Worm (Caenorhabditis elegans): ENCODE measurements around the gene dpy-26.

The dpy-26 gene

ce11 chrIV:12432340-12432739, 18.8 kb downstream of the dpy-26 start, which contains the start of gene clec-184:
Gene clec-184, plus strand, starts transcription at chrIV:12432640.
- TF ChIP-seq flt-1 (GFP tag; IDR thresholded peaks at IDR 0.05): no peak
- TF ChIP-seq ref-1 (GFP tag; conservative IDR thresholded peaks at IDR 0.05): no peak
- no peak for TF ChIP-seq tab-1 (GFP tag; IDR thresholded peaks at IDR 0.05)
- no peak for TF ChIP-seq T22C8.4 (GFP tag; IDR thresholded peaks at IDR 0.05)
- TF ChIP-seq cog-1 (tag; optimal IDR thresholded peaks at IDR 0.05): no peak

ce11 chrIV:12431755-12432154, 19.4 kb downstream of the dpy-26 start:
- TF ChIP-seq med-1 (GFP tag; optimal IDR thresholded peaks at IDR 0.05; ENCODE audit: insufficient read depth): no peak
- no peak for TF ChIP-seq flt-1 (GFP tag; IDR thresholded peaks at IDR 0.05)
- TF ChIP-seq klf-2 (GFP tag; conservative IDR thresholded peaks at IDR 0.05): no peak

- TF ChIP-seq T22C8.4 (GFP tag; IDR thresholded peaks at IDR 0.05) (no peak), tab-1 (GFP tag; IDR thresholded peaks at IDR 0.05) (no peak), ztf-23 (GFP tag; IDR thresholded peaks at IDR 0.05) (no peak), ref-1 (GFP tag; conservative IDR thresholded peaks at IDR 0.05) (no peak), klf-2 (GFP tag; conservative IDR thresholded peaks at IDR 0.05) (no peak), flt-1 (GFP tag; IDR thresholded peaks at IDR 0.05) (no peak), cog-1 (tag; optimal IDR thresholded peaks at IDR 0.05) (no peak), med-1 (GFP tag; optimal IDR thresholded peaks at IDR 0.05; ENCODE audit: insufficient read depth) (no peak), ztf-29 (GFP tag; IDR thresholded peaks at IDR 0.05) (no peak)
These were observed 21.6 kb downstream of the dpy-26 start for ce11 chrIV:12429504-12429903.

- TF ChIP-seq ztf-29 (GFP tag; IDR thresholded peaks at IDR 0.05): no peak
- TF ChIP-seq med-1 (GFP tag; optimal IDR thresholded peaks at IDR 0.05; ENCODE audit: insufficient read depth): no peak
- no peak for TF ChIP-seq ztf-23 (GFP tag; IDR thresholded peaks at IDR 0.05)
- no peak for TF ChIP-seq tab-1 (GFP tag; IDR thresholded peaks at IDR 0.05)
- TF ChIP-seq ref-1 (GFP tag; conservative IDR thresholded peaks at IDR 0.05): no peak
- TF ChIP-seq flt-1 (GFP tag; IDR thresholded peaks at IDR 0.05): no peak
These were observed 22.7 kb downstream of the dpy-26 start, which contains the start of gene col-130 for ce11 chrIV:12428467-12428866. Gene col-130, minus strand, starts transcription at chrIV:12428516.

DNA sequence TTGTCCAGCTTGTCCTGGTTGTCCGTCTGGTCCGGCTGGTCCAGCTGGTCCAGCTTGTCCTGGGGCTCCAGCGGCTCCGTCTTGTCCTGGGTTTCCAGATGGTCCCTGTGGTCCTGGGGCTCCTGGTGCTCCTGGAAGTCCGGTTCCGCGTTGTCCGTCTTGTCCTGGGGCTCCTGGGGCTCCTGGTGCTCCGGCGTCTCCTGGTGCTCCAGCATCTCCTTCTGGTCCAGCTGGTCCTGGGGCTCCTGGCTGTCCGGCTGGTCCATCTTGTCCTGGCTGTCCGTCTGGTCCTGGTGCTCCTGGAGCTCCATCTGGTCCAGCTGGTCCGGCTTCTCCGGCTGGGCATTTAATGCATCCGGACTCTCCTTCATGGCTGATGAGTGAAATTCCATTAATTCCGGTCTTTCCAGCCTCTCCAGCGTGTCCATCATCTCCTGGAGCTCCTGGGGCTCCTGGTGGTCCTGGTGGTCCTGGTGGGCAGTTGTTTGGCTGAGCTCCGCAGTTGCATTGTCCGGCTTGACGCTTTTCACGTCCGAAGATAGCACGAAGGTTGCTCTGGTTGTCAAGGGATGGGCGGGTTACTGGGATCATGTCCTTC, 23.3 kb downstream of the dpy-26 start:
- TF ChIP-seq ztf-29 (GFP tag; IDR thresholded peaks at IDR 0.05) (no peak), ref-1 (GFP tag; conservative IDR thresholded peaks at IDR 0.05) (no peak), flt-1 (GFP tag; IDR thresholded peaks at IDR 0.05) (no peak), klf-2 (GFP tag; conservative IDR thresholded peaks at IDR 0.05) (0 out of 2 replicates have a peak, but pooled peaks have one; percentile 10), cog-1 (tag; optimal IDR thresholded peaks at IDR 0.05) (no peak), T22C8.4 (GFP tag; IDR thresholded peaks at IDR 0.05) (no peak), tab-1 (GFP tag; IDR thresholded peaks at IDR 0.05) (0 out of 2 replicates have a peak, but pooled peaks have one; percentile 31)

DNA sequence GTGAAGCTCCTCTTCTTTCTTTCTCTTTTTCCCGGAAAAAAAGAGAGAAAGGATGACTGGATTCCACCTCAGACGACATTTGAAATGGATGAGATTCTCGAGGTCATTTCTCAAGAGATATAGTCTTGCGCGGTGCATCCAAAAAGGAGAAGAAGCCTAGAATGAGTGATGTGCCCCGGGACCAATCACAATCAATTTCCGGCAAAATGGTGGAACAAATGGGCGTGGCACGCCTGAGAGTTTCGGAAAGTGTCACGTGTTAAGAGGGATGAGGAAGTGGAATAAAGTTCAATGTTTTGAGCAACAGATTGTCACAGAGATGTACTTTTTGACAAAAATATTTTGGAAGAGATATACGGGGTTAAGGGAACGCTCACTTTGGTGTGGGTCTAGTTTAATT, 25.5 kb downstream of the dpy-26 start:
- TF ChIP-seq klf-2 (GFP tag; conservative IDR thresholded peaks at IDR 0.05): no peak
- TF ChIP-seq med-1 (GFP tag; optimal IDR thresholded peaks at IDR 0.05; ENCODE audit: insufficient read depth): no peak
- TF ChIP-seq ztf-29 (GFP tag; IDR thresholded peaks at IDR 0.05): no peak
- TF ChIP-seq tab-1 (GFP tag; IDR thresholded peaks at IDR 0.05): no peak
- TF ChIP-seq flt-1 (GFP tag; IDR thresholded peaks at IDR 0.05): no peak
- TF ChIP-seq ztf-23 (GFP tag; IDR thresholded peaks at IDR 0.05): no peak
- no peak for TF ChIP-seq T22C8.4 (GFP tag; IDR thresholded peaks at IDR 0.05)
- no peak for TF ChIP-seq cog-1 (tag; optimal IDR thresholded peaks at IDR 0.05)
- no peak for TF ChIP-seq ref-1 (GFP tag; conservative IDR thresholded peaks at IDR 0.05)

DNA sequence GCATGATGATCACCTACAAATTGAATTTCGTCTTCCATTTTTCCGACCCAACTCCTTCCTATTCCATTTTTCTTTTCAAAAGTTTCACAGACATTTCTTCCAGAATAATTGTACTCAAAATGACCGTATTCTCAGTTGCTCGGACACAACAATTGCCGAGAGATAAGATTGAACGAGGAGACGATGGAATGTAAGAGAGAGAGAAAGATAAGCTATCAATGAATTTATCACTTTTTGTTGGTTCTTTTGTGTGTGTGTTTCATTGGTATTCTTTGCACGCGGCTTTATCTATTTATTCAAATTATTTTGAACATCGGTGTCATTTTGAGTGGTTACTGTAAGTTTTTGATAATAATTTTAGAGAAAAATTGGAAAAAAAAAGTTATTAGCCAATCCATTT, 30.7 kb downstream of the dpy-26 start, which contains the start of gene ugt-65:
TSS of gene ugt-65 (plus strand) at position 229 of the 400 bp plus-strand sequence.
- TF ChIP-seq cog-1 (tag; optimal IDR thresholded peaks at IDR 0.05) (no peak), T22C8.4 (GFP tag; IDR thresholded peaks at IDR 0.05) (no peak), flt-1 (GFP tag; IDR thresholded peaks at IDR 0.05) (no peak), med-1 (GFP tag; optimal IDR thresholded peaks at IDR 0.05; ENCODE audit: insufficient read depth) (no peak), tab-1 (GFP tag; IDR thresholded peaks at IDR 0.05) (no peak), ref-1 (GFP tag; conservative IDR thresholded peaks at IDR 0.05) (no peak), ztf-29 (GFP tag; IDR thresholded peaks at IDR 0.05) (no peak), ztf-23 (GFP tag; IDR thresholded peaks at IDR 0.05) (no peak), klf-2 (GFP tag; conservative IDR thresholded peaks at IDR 0.05) (no peak)

DNA sequence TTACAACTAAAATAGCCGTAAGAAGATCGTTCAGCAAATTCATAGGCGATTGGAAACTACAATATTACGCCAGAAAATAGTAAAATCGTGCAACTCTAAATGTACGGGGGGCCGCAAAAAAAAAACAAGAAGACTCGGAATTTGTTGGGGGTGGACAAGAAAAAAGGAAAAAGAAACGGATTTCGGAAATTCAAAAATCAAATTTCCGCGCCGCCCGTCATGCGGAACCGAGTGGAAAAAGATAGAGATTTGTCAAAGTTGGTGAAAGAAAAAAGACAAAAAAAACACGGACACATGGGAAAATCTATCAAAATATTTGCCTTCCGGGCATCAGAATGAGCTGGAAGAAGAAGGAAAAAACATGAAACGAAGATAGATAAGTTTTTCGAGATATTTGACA, 31.8 kb downstream of the dpy-26 start:
- no peak for TF ChIP-seq tab-1 (GFP tag; IDR thresholded peaks at IDR 0.05)
- no peak for TF ChIP-seq cog-1 (tag; optimal IDR thresholded peaks at IDR 0.05)

DNA sequence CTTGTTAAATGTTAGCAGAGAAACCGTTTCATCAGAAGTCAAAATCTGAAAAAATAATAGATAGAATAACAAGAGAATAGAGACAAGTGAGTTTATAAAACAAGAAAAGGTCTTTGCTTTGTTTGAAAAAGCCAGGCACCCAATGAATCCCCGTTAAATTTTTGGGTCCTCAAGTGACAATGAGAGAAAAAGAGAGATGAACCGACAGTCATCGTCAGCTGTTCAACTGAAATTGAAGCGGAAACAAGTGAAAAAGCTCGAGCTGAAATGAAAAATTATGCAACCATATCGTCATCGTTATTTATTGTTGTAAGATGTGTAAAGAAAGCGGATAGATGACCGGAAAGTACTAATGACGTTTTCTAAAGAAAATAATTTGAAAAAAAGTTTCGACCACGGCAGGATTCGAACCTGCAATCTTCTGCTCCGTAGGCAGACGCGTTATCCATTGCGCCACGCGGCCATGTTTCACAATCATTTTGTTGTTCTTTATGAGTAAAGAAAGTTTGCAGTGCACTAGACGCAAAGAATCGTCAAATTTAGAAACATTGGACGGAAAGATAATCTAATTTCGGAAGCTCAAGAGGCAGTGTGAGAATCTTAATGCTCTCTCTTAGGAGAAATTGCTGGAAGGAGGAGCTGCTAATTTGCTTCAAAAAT, 33.5 kb downstream of the dpy-26 start, which contains the start of gene F08G5.3:
TSS of gene F08G5.3 (minus strand) at position 51 of the 660 bp plus-strand sequence.
- no peak for TF ChIP-seq T22C8.4 (GFP tag; IDR thresholded peaks at IDR 0.05)
- TF ChIP-seq ztf-29 (GFP tag; IDR thresholded peaks at IDR 0.05): no peak
- peak; percentile 70 for TF ChIP-seq flt-1 (GFP tag; IDR thresholded peaks at IDR 0.05)
- no peak for TF ChIP-seq ztf-23 (GFP tag; IDR thresholded peaks at IDR 0.05)
- peak; percentile 76; the same call in 1 of the 2 replicates for TF ChIP-seq tab-1 (GFP tag; IDR thresholded peaks at IDR 0.05)
- TF ChIP-seq ref-1 (GFP tag; conservative IDR thresholded peaks at IDR 0.05): no peak
- TF ChIP-seq cog-1 (tag; optimal IDR thresholded peaks at IDR 0.05): no peak
- no peak for TF ChIP-seq med-1 (GFP tag; optimal IDR thresholded peaks at IDR 0.05; ENCODE audit: insufficient read depth)
- no peak for TF ChIP-seq klf-2 (GFP tag; conservative IDR thresholded peaks at IDR 0.05)
